Fruit fly (Drosophila melanogaster): ENCODE results near the gene REPTOR-BP.

The REPTOR-BP gene

dm6 chr2L:10232152-10232816, 31.6 kb upstream of the REPTOR-BP start, which contains the start of gene eEF1delta (continued):
- TF ChIP-seq CG6272 (GFP tag; IDR thresholded peaks at IDR 0.05) (no peak), CG13775 (GFP tag; optimal IDR thresholded peaks at IDR 0.05) (no peak), CG8388 (GFP tag; optimal IDR thresholded peaks at IDR 0.05) (no peak), Dref (GFP tag; IDR thresholded peaks at IDR 0.05) (peak; percentile 71; the same call in 1 of the 2 replicates), nerfin-1 (tag; optimal IDR thresholded peaks at IDR 0.05) (no peak), CG7839 (tag; optimal IDR thresholded peaks at IDR 0.05) (no peak), lilli (GFP tag; optimal IDR thresholded peaks at IDR 0.05) (no peak), CG9215 (GFP tag; IDR thresholded peaks at IDR 0.05) (no peak), NC2α (GFP tag; optimal IDR thresholded peaks at IDR 0.05) (no peak), CG16779 (GFP tag; IDR thresholded peaks at IDR 0.05) (no peak), emc (GFP tag; optimal IDR thresholded peaks at IDR 0.05) (no peak), dmrt11E (tag; optimal IDR thresholded peaks at IDR 0.05) (no peak), CG7745 (tag; optimal IDR thresholded peaks at IDR 0.05) (no peak), dysf (GFP tag; IDR thresholded peaks at IDR 0.05) (no peak), yki (optimal IDR thresholded peaks at IDR 0.05) (no peak), Hr3 (GFP tag; optimal IDR thresholded peaks at IDR 0.05) (no peak), oc (tag; optimal IDR thresholded peaks at IDR 0.05) (no peak), h (optimal IDR thresholded peaks at IDR 0.05) (no peak), ab (GFP tag; optimal IDR thresholded peaks at IDR 0.05) (no peak), Hr51 (GFP tag; optimal IDR thresholded peaks at IDR 0.05) (no peak), Rx (GFP tag; IDR thresholded peaks at IDR 0.05) (no peak), CG7357 (GFP tag; IDR thresholded peaks at IDR 0.05) (peak; percentile 84), tgo (GFP tag; IDR thresholded peaks at IDR 0.05) (no peak), CG1529 (GFP tag; optimal IDR thresholded peaks at IDR 0.05) (no peak), CG16863 (GFP tag; optimal IDR thresholded peaks at IDR 0.05) (no peak), NC2β (GFP tag; optimal IDR thresholded peaks at IDR 0.05) (no peak), cas (GFP tag; IDR thresholded peaks at IDR 0.05) (no peak), Med (GFP tag) (peak; percentile 55), Bgb (GFP tag; IDR thresholded peaks at IDR 0.05; ENCODE audit: partially characterized antibody) (0 out of 2 replicates have a peak, but pooled peaks have one; percentile 39), BEAF-32 (GFP tag; optimal IDR thresholded peaks at IDR 0.05) (peak; percentile 56), CG17385 (GFP tag; optimal IDR thresholded peaks at IDR 0.05) (no peak), nmo (GFP tag; optimal IDR thresholded peaks at IDR 0.05) (peak; percentile 14), CG16813 (GFP tag; IDR thresholded peaks at IDR 0.05; ENCODE audit: partially characterized antibody) (peak; percentile 51; the same call in 2 of the 3 replicates), Gug (GFP tag; IDR thresholded peaks at IDR 0.05) (no peak), CG14667 (GFP tag; IDR thresholded peaks at IDR 0.05) (no peak; the same call in 1 of the 2 replicates), dati (GFP tag; IDR thresholded peaks at IDR 0.05) (no peak), esg (GFP tag; conservative IDR thresholded peaks at IDR 0.05) (no peak), usp (GFP tag; optimal IDR thresholded peaks at IDR 0.05) (no peak), YL-1 (GFP tag; optimal IDR thresholded peaks at IDR 0.05) (no peak), CG9727 (GFP tag; optimal IDR thresholded peaks at IDR 0.05) (no peak), CG5953 (GFP tag; IDR thresholded peaks at IDR 0.05) (no peak), Dad (GFP tag; optimal IDR thresholded peaks at IDR 0.05) (no peak), pnt (GFP tag; optimal IDR thresholded peaks at IDR 0.05) (no peak), CG13424 (tag; optimal IDR thresholded peaks at IDR 0.05) (no peak), Atf3 (GFP tag; optimal IDR thresholded peaks at IDR 0.05) (no peak), Side (GFP tag; optimal IDR thresholded peaks at IDR 0.05) (no peak), CG11504 (tag; optimal IDR thresholded peaks at IDR 0.05) (no peak), CG1024 (GFP tag; IDR thresholded peaks at IDR 0.05) (peak; percentile 93), CG9797 (GFP tag; optimal IDR thresholded peaks at IDR 0.05) (no peak), CG13894 (tag; optimal IDR thresholded peaks at IDR 0.05) (no peak), crc (GFP tag; optimal IDR thresholded peaks at IDR 0.05) (no peak), CG6791 (GFP tag; IDR thresholded peaks at IDR 0.05; ENCODE audit: partially characterized antibody) (no peak)
